Worm (Caenorhabditis elegans) whole organism, L3 larva: Measurements from ENCODE around the gene srlf-17.

Experiments
- ZK546.5 ChIP-seq: sonication (generic microtip); optimal IDR thresholded peaks from 2 replicates; lab custom pipeline; 2017; ENCODE audit warnings: missing biosample characterization, missing genetic modification characterization
- ama-1 ChIP-seq: fragments of 150-350 bp; optimal IDR thresholded peaks from 2 replicates; lab custom pipeline; 2018
- elt-2 ChIP-seq: sonication (generic microtip); optimal IDR thresholded peaks from 2 replicates; lab custom pipeline; 2016; ENCODE audit warnings: missing genetic modification reagents, mild to moderate bottlenecking, missing genetic modification characterization, missing compliant biosample characterization
- lin-15B ChIP-seq: fragments of 150-350 bp; optimal IDR thresholded peaks from 2 replicates; lab custom pipeline; 2014; ENCODE audit warnings: missing biosample characterization, missing genetic modification characterization
- lin-39 ChIP-seq: fragments of 150-350 bp; optimal IDR thresholded peaks from 2 replicates; lab custom pipeline; 2018; ENCODE audit warnings: missing biosample characterization, missing genetic modification reagents, missing genetic modification characterization
- nhr-11 ChIP-seq: fragments of 150-350 bp; optimal IDR thresholded peaks from 2 replicates; lab custom pipeline; 2014; ENCODE audit warnings: missing biosample characterization, missing genetic modification characterization
- nhr-237 ChIP-seq: fragments of 150-350 bp; optimal IDR thresholded peaks from 2 replicates; lab custom pipeline; 2014; ENCODE audit warnings: missing biosample characterization, missing genetic modification characterization
- nhr-28 ChIP-seq: fragments of 150-350 bp; optimal IDR thresholded peaks from 2 replicates; lab custom pipeline; 2014; ENCODE audit warnings: missing biosample characterization, missing genetic modification characterization
- nhr-77 ChIP-seq: fragments of 150-350 bp; optimal IDR thresholded peaks from 2 replicates; lab custom pipeline; 2014; ENCODE audit warnings: missing biosample characterization, missing genetic modification characterization
- pqm-1 ChIP-seq: fragments of 150-350 bp; optimal IDR thresholded peaks from 2 replicates; lab custom pipeline; 2017; ENCODE audit warnings: missing biosample characterization, missing genetic modification characterization, inconsistent platforms
- snpc-4 ChIP-seq: fragments of 150-350 bp; optimal IDR thresholded peaks from 2 replicates; lab custom pipeline; 2014; ENCODE audit warnings: missing biosample characterization, missing genetic modification characterization
- ztf-11 ChIP-seq: fragments of 150-350 bp; optimal IDR thresholded peaks from 2 replicates; lab custom pipeline; 2014; ENCODE audit warnings: missing biosample characterization, missing genetic modification characterization

ce11 chrIV:11125604-11126003, 23.1 kb upstream of the srlf-17 start:
- no peak for TF ChIP-seq nhr-28 (tag; lab: Kevin White, UChicago)
- TF ChIP-seq pqm-1 (tag; lab: Kevin White, UChicago): no peak
- no peak for TF ChIP-seq ama-1 (lab: Kevin White, UChicago)
- TF ChIP-seq nhr-237 (tag; lab: Kevin White, UChicago): no peak
- TF ChIP-seq snpc-4 (tag; lab: Kevin White, UChicago): no peak
- no peak for TF ChIP-seq lin-39 (tag; lab: Kevin White, UChicago)
- TF ChIP-seq ztf-11 (tag; lab: Kevin White, UChicago): no peak
- TF ChIP-seq nhr-77: no peak
- no peak for TF ChIP-seq elt-2 (tag; lab: Kevin White, UChicago)
- TF ChIP-seq lin-15B (tag; lab: Kevin White, UChicago): no peak
- no peak for TF ChIP-seq ZK546.5 (tag; lab: Kevin White, UChicago)
- no peak for TF ChIP-seq nhr-11 (tag; lab: Kevin White, UChicago)
